Worm (Caenorhabditis elegans): ENCODE measurements around the gene F11G11.5.
"Not testable (repeated sequence)": the region's sequence is repeated elsewhere in the genome, so short reads cannot be mapped to it uniquely, and the experiment has no call there.

F11G11.5 gene

DNA sequence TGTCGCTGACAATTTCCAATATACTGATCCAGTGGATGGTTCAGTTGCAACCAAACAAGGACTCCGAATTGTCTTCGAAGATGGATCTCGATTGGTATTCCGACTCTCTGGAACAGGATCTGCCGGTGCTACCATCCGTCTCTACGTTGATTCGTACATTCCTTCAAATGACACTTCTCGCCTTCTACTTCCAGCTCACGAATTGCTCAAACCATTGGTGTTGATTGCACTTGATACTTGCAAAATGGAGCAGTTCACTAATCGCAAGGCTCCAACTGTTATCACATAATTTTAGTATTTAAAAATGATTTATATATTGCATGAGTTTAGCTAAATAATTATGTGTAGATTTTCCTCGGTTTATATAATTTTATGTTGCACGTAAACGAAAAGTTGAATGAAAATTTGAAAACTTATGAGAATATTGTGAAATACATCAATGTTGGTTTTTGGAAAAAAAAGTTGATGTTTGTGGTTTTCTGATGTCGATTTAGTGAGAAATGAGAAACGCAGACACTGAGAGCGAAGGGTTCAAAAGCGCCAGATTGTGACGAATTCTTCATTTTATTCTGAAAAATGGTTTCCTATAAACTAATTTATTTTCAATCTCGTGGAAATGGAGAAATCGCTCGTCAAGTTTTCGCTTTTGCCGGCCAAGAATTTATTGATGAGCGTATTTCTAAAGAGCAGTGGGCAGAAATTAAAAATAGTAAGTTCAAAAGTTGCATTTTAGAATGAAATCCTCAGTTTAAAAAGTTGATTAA lies 33.5 kb downstream of the F11G11.5 start, which contains the start of gene gst-9 (continued):
- peak; percentile 79 for TF ChIP-seq nhr-43 (tag; optimal IDR thresholded peaks at IDR 0.05; ENCODE audit: poor library complexity, severe bottlenecking)
- no peak for TF ChIP-seq snpc-4 (tag; optimal IDR thresholded peaks at IDR 0.05)
- peak; percentile 34 for TF ChIP-seq nfya-1 (tag; optimal IDR thresholded peaks at IDR 0.05; ENCODE audit: insufficient read depth)
- peak; percentile 50 for TF ChIP-seq nhr-25 (tag; optimal IDR thresholded peaks at IDR 0.05)
- peak; percentile 25 for TF ChIP-seq tbx-2 (tag; optimal IDR thresholded peaks at IDR 0.05)
- TF ChIP-seq ceh-9 (tag; optimal IDR thresholded peaks at IDR 0.05), result no peak
- TF ChIP-seq zag-1 (tag; optimal IDR thresholded peaks at IDR 0.05), result no peak
- TF ChIP-seq ztf-11 (tag; optimal IDR thresholded peaks at IDR 0.05), result no peak
- peak; percentile 39 for TF ChIP-seq pha-4 (tag; optimal IDR thresholded peaks at IDR 0.05)
- TF ChIP-seq fkh-10 (GFP tag; optimal IDR thresholded peaks at IDR 0.05), result no peak

DNA sequence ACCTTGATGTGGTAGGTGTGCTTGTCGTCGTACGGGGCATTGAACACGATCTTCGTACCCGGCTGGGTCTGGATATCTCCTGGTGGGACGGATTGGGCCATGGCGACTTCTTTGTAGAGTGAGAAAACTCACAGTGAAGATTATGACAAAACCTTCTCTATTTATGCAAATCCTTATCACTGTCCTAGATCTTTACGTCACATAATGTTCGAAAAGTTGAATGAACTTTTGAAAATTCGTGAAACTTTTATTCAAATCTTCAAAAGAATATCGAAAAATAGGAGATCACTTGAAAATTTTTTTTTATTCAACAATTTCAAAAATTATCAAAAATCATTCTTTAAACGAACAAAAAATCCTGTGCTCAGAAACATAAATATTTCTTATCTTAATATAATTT lies 34.9 kb downstream of the F11G11.5 start, which contains the start of gene msp-33:
Gene msp-33, minus strand, starts transcription at position 101 of the 400 bp plus-strand sequence.
- TF ChIP-seq nfya-1 (tag; optimal IDR thresholded peaks at IDR 0.05; ENCODE audit: insufficient read depth), result no peak
- no peak for TF ChIP-seq lin-15B (tag; optimal IDR thresholded peaks at IDR 0.05)
- TF ChIP-seq egl-27 (tag; optimal IDR thresholded peaks at IDR 0.05), result no peak
- TF ChIP-seq ztf-4 (tag; optimal IDR thresholded peaks at IDR 0.05), result no peak
- TF ChIP-seq zag-1 (tag; optimal IDR thresholded peaks at IDR 0.05), result no peak
- no peak for TF ChIP-seq fkh-10 (GFP tag; optimal IDR thresholded peaks at IDR 0.05)
- no peak for TF ChIP-seq nhr-28 (tag; optimal IDR thresholded peaks at IDR 0.05)
- TF ChIP-seq fkh-2 (tag; optimal IDR thresholded peaks at IDR 0.05), result no peak
- TF ChIP-seq egl-5 (tag; optimal IDR thresholded peaks at IDR 0.05), result no peak
- no peak for TF ChIP-seq skn-1 (tag; optimal IDR thresholded peaks at IDR 0.05)
- no peak for TF ChIP-seq fos-1 (tag; optimal IDR thresholded peaks at IDR 0.05)
- no peak for TF ChIP-seq nhr-43 (tag; optimal IDR thresholded peaks at IDR 0.05; ENCODE audit: poor library complexity, severe bottlenecking)
- no peak for TF ChIP-seq mml-1 (tag; optimal IDR thresholded peaks at IDR 0.05)
- TF ChIP-seq daf-12 (tag; optimal IDR thresholded peaks at IDR 0.05), result no peak
- no peak for TF ChIP-seq ZK546.5 (tag; optimal IDR thresholded peaks at IDR 0.05)
- no peak for TF ChIP-seq R02D3.7 (tag; optimal IDR thresholded peaks at IDR 0.05)
- no peak for TF ChIP-seq unc-39 (tag; optimal IDR thresholded peaks at IDR 0.05)

DNA sequence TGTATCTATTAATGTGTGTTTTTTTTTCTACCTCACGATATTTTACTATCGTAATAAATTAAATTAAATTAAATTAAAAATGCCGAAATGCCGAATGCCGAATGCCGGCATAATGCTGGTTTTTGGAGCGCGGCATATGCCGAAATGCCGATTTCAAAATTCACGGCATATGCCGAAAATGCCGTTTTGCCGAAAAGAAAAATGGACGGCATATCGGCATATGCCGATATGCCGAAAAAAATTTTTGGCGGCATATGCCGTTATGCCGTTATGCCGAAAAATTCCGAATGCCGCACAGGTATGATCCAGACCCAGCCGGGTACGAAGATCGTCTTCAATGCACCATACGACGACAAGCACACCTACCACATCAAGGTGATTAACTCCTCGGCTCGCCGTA lies 40.8 kb downstream of the F11G11.5 start, which contains the start of gene msp-32:
Gene msp-32, plus strand, starts transcription at position 301 of the 400 bp plus-strand sequence.
- TF ChIP-seq ceh-9, lsy-12, nhr-77 (tag; optimal IDR thresholded peaks at IDR 0.05): not testable (repeated sequence)

DNA sequence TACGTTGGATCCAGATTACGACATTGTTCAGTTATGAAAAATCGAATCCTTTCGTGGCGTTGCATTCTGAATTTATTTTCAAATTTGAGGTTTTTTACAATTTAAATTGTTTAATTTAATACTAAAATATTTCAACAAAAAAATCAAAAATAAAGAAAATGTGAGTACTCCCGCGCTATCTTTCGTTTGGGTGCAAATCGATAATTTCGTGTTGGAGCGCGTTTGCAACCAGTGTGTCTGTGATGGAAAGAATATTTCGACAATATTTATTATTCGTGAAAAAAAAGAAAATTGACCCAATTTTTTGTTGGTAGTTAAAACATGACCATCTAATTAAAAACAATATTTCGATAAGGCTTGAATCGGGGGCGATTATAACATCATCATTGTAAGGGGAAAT lies 44.3 kb downstream of the F11G11.5 start, which contains the start of gene R05F9.9:
Gene R05F9.9, minus strand, starts transcription at position 66 of the 400 bp plus-strand sequence.
- TF ChIP-seq ZK546.5 (tag; optimal IDR thresholded peaks at IDR 0.05) (no peak), ceh-16 (tag; optimal IDR thresholded peaks at IDR 0.05) (no peak), egl-5 (tag; optimal IDR thresholded peaks at IDR 0.05) (no peak), mml-1 (tag; optimal IDR thresholded peaks at IDR 0.05) (no peak), ceh-28 (tag; optimal IDR thresholded peaks at IDR 0.05) (peak; percentile 52), nfya-1 (tag; optimal IDR thresholded peaks at IDR 0.05; ENCODE audit: insufficient read depth) (peak; percentile 60), elt-1 (tag; optimal IDR thresholded peaks at IDR 0.05) (no peak), nhr-25 (tag; optimal IDR thresholded peaks at IDR 0.05) (peak; percentile 45), nhr-76 (tag; optimal IDR thresholded peaks at IDR 0.05) (no peak), pha-4 (tag; optimal IDR thresholded peaks at IDR 0.05) (peak; percentile 69), R02D3.7 (tag; optimal IDR thresholded peaks at IDR 0.05) (no peak), ama-1 (optimal IDR thresholded peaks at IDR 0.05) (peak; percentile 85), skn-1 (tag; optimal IDR thresholded peaks at IDR 0.05) (no peak), elt-3 (tag; optimal IDR thresholded peaks at IDR 0.05) (no peak), snpc-4 (tag; optimal IDR thresholded peaks at IDR 0.05) (no peak), ztf-4 (tag; optimal IDR thresholded peaks at IDR 0.05) (no peak), nhr-12 (tag; optimal IDR thresholded peaks at IDR 0.05) (no peak), nhr-77 (tag; optimal IDR thresholded peaks at IDR 0.05) (no peak), elt-2 (tag; optimal IDR thresholded peaks at IDR 0.05) (peak; percentile 64), lin-15B (tag; optimal IDR thresholded peaks at IDR 0.05) (peak; percentile 33), egl-27 (tag; optimal IDR thresholded peaks at IDR 0.05) (no peak), ztf-11 (tag; optimal IDR thresholded peaks at IDR 0.05) (no peak), eor-1 (tag; optimal IDR thresholded peaks at IDR 0.05) (no peak), fos-1 (tag; optimal IDR thresholded peaks at IDR 0.05) (no peak), zag-1 (tag; optimal IDR thresholded peaks at IDR 0.05) (no peak), nhr-23 (tag; optimal IDR thresholded peaks at IDR 0.05) (no peak), fkh-10 (GFP tag; optimal IDR thresholded peaks at IDR 0.05) (no peak), aly-2 (tag; optimal IDR thresholded peaks at IDR 0.05) (no peak), daf-12 (tag; optimal IDR thresholded peaks at IDR 0.05) (no peak), nhr-28 (tag; optimal IDR thresholded peaks at IDR 0.05) (no peak), fkh-2 (tag; optimal IDR thresholded peaks at IDR 0.05) (no peak), nhr-43 (tag; optimal IDR thresholded peaks at IDR 0.05; ENCODE audit: poor library complexity, severe bottlenecking) (no peak), unc-39 (tag; optimal IDR thresholded peaks at IDR 0.05) (no peak), ceh-82 (tag; optimal IDR thresholded peaks at IDR 0.05) (no peak), ceh-9 (tag; optimal IDR thresholded peaks at IDR 0.05) (no peak), mdl-1 (tag; optimal IDR thresholded peaks at IDR 0.05) (no peak)
